Fruit fly (Drosophila melanogaster) whole organism, embryonic: ENCODE measurements around the gene CG17109.

ENCODE experiments used
- Adf1 ChIP-seq: fragments of 200-800 bp; sonication (Bioruptor generic); IDR thresholded peaks from 2 replicates; pipeline ENCODE4 v1.3.6; 2022; ENCODE audit warnings: missing biosample characterization, missing genetic modification characterization
- Aef1 ChIP-seq: fragments of 200-800 bp; sonication (Bioruptor generic); IDR thresholded peaks from 3 replicates; pipeline ENCODE4 v1.3.6; 2022; ENCODE audit warnings: missing biosample characterization, missing genetic modification characterization
- Awh ChIP-seq: fragments of 200-800 bp; sonication (Bioruptor generic); IDR thresholded peaks from 2 replicates; pipeline ENCODE4, ENCODE4 v1.3.6; 2022; ENCODE audit warnings: missing biosample characterization, missing genetic modification characterization
- CG10274 ChIP-seq: fragments of 200-800 bp; sonication (Bioruptor generic); optimal IDR thresholded peaks from 3 replicates; lab custom pipeline; 2017; ENCODE audit warnings: missing biosample characterization, mild to moderate bottlenecking, missing genetic modification characterization
- CG12391 ChIP-seq: fragments of 200-800 bp; sonication (Bioruptor generic); optimal IDR thresholded peaks from 3 replicates; lab custom pipeline; 2018; ENCODE audit warnings: missing biosample characterization, mild to moderate bottlenecking, missing genetic modification characterization, moderate library complexity
- CG13424 ChIP-seq: fragments of 200-800 bp; sonication (Bioruptor generic); optimal IDR thresholded peaks from 2 replicates; lab custom pipeline; 2019; ENCODE audit warnings: missing biosample characterization, mild to moderate bottlenecking, missing genetic modification characterization, moderate library complexity
- CG13894 ChIP-seq: fragments of 200-800 bp; sonication (Bioruptor generic); optimal IDR thresholded peaks from 3 replicates; lab custom pipeline; 2018; ENCODE audit warnings: missing biosample characterization, mild to moderate bottlenecking, missing genetic modification characterization, moderate library complexity
- CG14050 ChIP-seq: fragments of 200-800 bp; sonication (Bioruptor generic); IDR thresholded peaks from 3 replicates; pipeline ENCODE4 v1.3.6; 2022; ENCODE audit warnings: missing biosample characterization, missing genetic modification characterization
- CG17385 ChIP-seq: fragments of 200-800 bp; sonication (Bioruptor generic); optimal IDR thresholded peaks from 3 replicates; lab custom pipeline; 2018; ENCODE audit warnings: missing biosample characterization, mild to moderate bottlenecking, missing genetic modification characterization
- CG18262 ChIP-seq: fragments of 200-800 bp; optimal IDR thresholded peaks from 3 replicates; lab custom pipeline; 2019; ENCODE audit warnings: missing biosample characterization, mild to moderate bottlenecking, missing genetic modification characterization, moderate library complexity
- CG2120 ChIP-seq: fragments of 200-800 bp; sonication (Bioruptor generic); optimal IDR thresholded peaks from 3 replicates; lab custom pipeline; 2016; ENCODE audit warnings: missing biosample characterization, missing genetic modification characterization
- CG31441 ChIP-seq: fragments of 200-800 bp; sonication (Bioruptor generic); IDR thresholded peaks from 2 replicates; pipeline ENCODE4 v1.3.6; 2022; ENCODE audit warnings: missing biosample characterization, missing genetic modification characterization
- CG3995 ChIP-seq: fragments of 200-800 bp; sonication (Bioruptor generic); optimal IDR thresholded peaks from 3 replicates; lab custom pipeline; 2016; ENCODE audit warnings: missing biosample characterization, missing genetic modification characterization
- CG42726 ChIP-seq: fragments of 200-800 bp; sonication (Bioruptor generic); IDR thresholded peaks from 2 replicates; pipeline ENCODE4 v1.3.6; 2022; ENCODE audit warnings: missing biosample characterization, missing genetic modification characterization; ENCODE audit not compliant: partially characterized antibody
- CG4360 ChIP-seq: fragments of 200-800 bp; sonication (Bioruptor generic); IDR thresholded peaks from 2 replicates; pipeline ENCODE4 v1.3.6; 2022; ENCODE audit warnings: missing biosample characterization, missing genetic modification characterization
- CG5953 ChIP-seq: fragments of 200-800 bp; sonication (Bioruptor generic); IDR thresholded peaks from 2 replicates; pipeline ENCODE4 v1.3.6; 2022; ENCODE audit warnings: missing biosample characterization, missing genetic modification characterization
- CG6689 ChIP-seq: fragments of 200-800 bp; sonication (Bioruptor generic); IDR thresholded peaks from 2 replicates; pipeline ENCODE4 v1.3.6; 2022; ENCODE audit warnings: missing biosample characterization, missing genetic modification characterization
- CG7987 ChIP-seq: fragments of 200-800 bp; sonication (Bioruptor generic); optimal IDR thresholded peaks from 2 replicates; lab custom pipeline; 2018; ENCODE audit warnings: missing biosample characterization, mild to moderate bottlenecking, missing genetic modification characterization, moderate library complexity
- CG8290 ChIP-seq, 3 experiments: fragments of 200-800 bp; sonication (Bioruptor generic); optimal IDR thresholded peaks; 2 replicates each; lab custom pipeline; 2016 to 2019; ENCODE audit warnings: missing biosample characterization in 3 of 3, missing genetic modification characterization in 3 of 3, mild to moderate bottlenecking in 2 of 3, moderate library complexity in 1 of 3
- CG8765 ChIP-seq: fragments of 200-800 bp; sonication (Bioruptor generic); IDR thresholded peaks from 2 replicates; pipeline ENCODE4 v1.3.6; 2022; ENCODE audit warnings: missing biosample characterization, missing genetic modification characterization
- Dfd ChIP-seq, 2 experiments: fragments of >200 bp; optimal IDR thresholded peaks; 2 replicates each; lab custom pipeline; 2017; ENCODE audit warnings: missing biosample characterization in 2 of 2, missing genetic modification characterization in 2 of 2
- Doc2 ChIP-seq: fragments of 200-800 bp; sonication (Bioruptor generic); IDR thresholded peaks from 2 replicates; pipeline ENCODE4 v1.3.6; 2022; ENCODE audit warnings: missing biosample characterization, missing genetic modification characterization
- Dref ChIP-seq: fragments of 200-800 bp; sonication (Bioruptor generic); IDR thresholded peaks from 2 replicates; pipeline ENCODE4 v1.3.6; 2022; ENCODE audit warnings: missing biosample characterization, missing genetic modification characterization
- E2f1 ChIP-seq: fragments of 200-800 bp; sonication (Bioruptor generic); IDR thresholded peaks from 2 replicates; pipeline ENCODE4 v1.3.6; 2022; ENCODE audit warnings: missing biosample characterization, missing genetic modification characterization
- Ets97D ChIP-seq: fragments of 200-800 bp; sonication (Bioruptor generic); optimal IDR thresholded peaks from 3 replicates; lab custom pipeline; 2016; ENCODE audit warnings: missing biosample characterization, missing genetic modification characterization
- Hmx ChIP-seq: fragments of 200-800 bp; sonication (Bioruptor generic); optimal IDR thresholded peaks from 2 replicates; lab custom pipeline; 2016; ENCODE audit warnings: missing biosample characterization, missing genetic modification characterization
- Lpt ChIP-seq: fragments of >200 bp; optimal IDR thresholded peaks from 2 replicates; lab custom pipeline; 2018; ENCODE audit warnings: missing biosample characterization, missing genetic modification characterization
- MTF-1 ChIP-seq: fragments of 200-800 bp; sonication (Bioruptor generic); optimal IDR thresholded peaks from 2 replicates; lab custom pipeline; 2018; ENCODE audit warnings: missing biosample characterization, mild to moderate bottlenecking, missing genetic modification characterization, borderline replicate concordance
- NfI ChIP-seq: fragments of 200-800 bp; sonication (Bioruptor generic); optimal IDR thresholded peaks from 3 replicates; lab custom pipeline; 2018; ENCODE audit warnings: missing biosample characterization, mild to moderate bottlenecking, missing genetic modification characterization, moderate library complexity
- Oaz ChIP-seq: fragments of 200-800 bp; sonication (Bioruptor generic); IDR thresholded peaks from 2 replicates; pipeline ENCODE4 v1.3.6; 2022; ENCODE audit warnings: missing biosample characterization, missing genetic modification characterization
- Sin3A ChIP-seq: fragments of >200 bp; optimal IDR thresholded peaks from 2 replicates; lab custom pipeline; 2018
- Stat92E ChIP-seq, 3 experiments: fragments of >200 bp in 2 of 3; fragments of 200-800 bp in 1 of 3; sonication (Bioruptor generic) in 1 of 3; optimal IDR thresholded peaks; 2 replicates each; lab custom pipeline; 2017 to 2019; ENCODE audit warnings: missing biosample characterization in 3 of 3, missing genetic modification characterization in 3 of 3, mild to moderate bottlenecking in 1 of 3, moderate library complexity in 1 of 3
- Taf1 ChIP-seq: fragments of 200-800 bp; sonication (Bioruptor generic); IDR thresholded peaks from 2 replicates; pipeline ENCODE4 v1.3.6; 2022; ENCODE audit warnings: missing biosample characterization, missing genetic modification characterization
- YL-1 ChIP-seq: fragments of 200-800 bp; sonication (Bioruptor generic); optimal IDR thresholded peaks from 3 replicates; lab custom pipeline; 2017; ENCODE audit warnings: missing biosample characterization, mild to moderate bottlenecking, missing genetic modification characterization
- cad ChIP-seq: fragments of >200 bp; optimal IDR thresholded peaks from 2 replicates; lab custom pipeline; 2017; ENCODE audit warnings: missing biosample characterization, missing genetic modification characterization
- cwo ChIP-seq: fragments of 200-800 bp; sonication (Bioruptor generic); optimal IDR thresholded peaks from 3 replicates; lab custom pipeline; 2017; ENCODE audit warnings: missing biosample characterization, missing genetic modification characterization, mild to moderate bottlenecking, moderate library complexity, missing genetic modification reagents
- dpn ChIP-seq, 2 experiments: fragments of 200-800 bp; sonication (Bioruptor generic); optimal IDR thresholded peaks; 3 replicates each; lab custom pipeline; 2016; ENCODE audit warnings: missing biosample characterization in 2 of 2, missing genetic modification characterization in 2 of 2
- en ChIP-seq: fragments of 200-800 bp; sonication (Bioruptor generic); optimal IDR thresholded peaks from 2 replicates; lab custom pipeline; 2016; ENCODE audit warnings: missing biosample characterization, missing genetic modification characterization
- gcm ChIP-seq: fragments of 200-800 bp; sonication (Bioruptor generic); optimal IDR thresholded peaks from 2 replicates; lab custom pipeline; 2019; ENCODE audit warnings: missing biosample characterization, mild to moderate bottlenecking, missing genetic modification characterization, moderate library complexity
- grn ChIP-seq: fragments of 200-800 bp; sonication (Bioruptor generic); optimal IDR thresholded peaks from 3 replicates; lab custom pipeline; 2017; ENCODE audit warnings: missing biosample characterization, missing genetic modification characterization
- hbn ChIP-seq: fragments of 200-800 bp; sonication (Bioruptor generic); IDR thresholded peaks from 2 replicates; pipeline ENCODE4 v1.3.6; 2022; ENCODE audit warnings: missing biosample characterization, missing genetic modification characterization; ENCODE audit not compliant: partially characterized antibody
- hkb ChIP-seq, 2 experiments: fragments of 200-800 bp in 1 of 2; fragments of >200 bp in 1 of 2; sonication (Bioruptor generic) in 1 of 2; IDR thresholded peaks in 1 of 2; optimal IDR thresholded peaks in 1 of 2; 2 replicates each; pipeline versions ENCODE4 v1.3.6 to Lab custom; 2017 to 2022; ENCODE audit warnings: missing biosample characterization in 1 of 2, missing genetic modification characterization in 1 of 2
- ken ChIP-seq: fragments of 200-800 bp; sonication (Bioruptor generic); IDR thresholded peaks from 3 replicates; pipeline ENCODE4 v1.3.6; 2022; ENCODE audit warnings: missing biosample characterization, missing genetic modification characterization
- knrl ChIP-seq: fragments of 200-800 bp; sonication (Bioruptor generic); IDR thresholded peaks from 3 replicates; pipeline ENCODE4 v1.3.6; 2022; ENCODE audit warnings: missing biosample characterization, missing genetic modification characterization; ENCODE audit not compliant: partially characterized antibody
- nom ChIP-seq: fragments of 200-800 bp; sonication (Bioruptor generic); optimal IDR thresholded peaks from 2 replicates; lab custom pipeline; 2017; ENCODE audit warnings: missing biosample characterization, missing genetic modification characterization, mild to moderate bottlenecking, moderate library complexity, missing genetic modification reagents
- ssp ChIP-seq: fragments of 200-800 bp; sonication (Bioruptor generic); IDR thresholded peaks from 2 replicates; pipeline ENCODE4 v1.3.6; 2022; ENCODE audit warnings: missing biosample characterization, missing genetic modification characterization
- tgo ChIP-seq: fragments of 200-800 bp; sonication (Bioruptor generic); IDR thresholded peaks from 3 replicates; pipeline ENCODE4 v1.3.6; 2022; ENCODE audit warnings: missing biosample characterization, missing genetic modification characterization
- trem ChIP-seq: fragments of 200-800 bp; optimal IDR thresholded peaks from 3 replicates; lab custom pipeline; 2019; ENCODE audit warnings: missing biosample characterization, mild to moderate bottlenecking, missing genetic modification characterization, moderate library complexity

The CG17109 gene

dm6 chr3R:23117683-23118470 lies 22.4 kb downstream of the CG17109 start, which contains the start of the genes Rassf and CenB1A (continued):
- peak; percentile 31; the same call in 1 of the 2 replicates for TF ChIP-seq CG6689 (GFP tag; lab: Robert Waterston, UW)
- TF ChIP-seq Dref (GFP tag; lab: Robert Waterston, UW): 0 out of 2 replicates have a peak, but pooled peaks have one; percentile 31
- TF ChIP-seq CG14050 (GFP tag; lab: Robert Waterston, UW): no peak
- TF ChIP-seq MTF-1: no peak
- 0 out of 2 replicates have a peak, but pooled peaks have one; percentile 28 for TF ChIP-seq Oaz (GFP tag; lab: Robert Waterston, UW)
- TF ChIP-seq CG8765: no peak
- TF ChIP-seq tgo (GFP tag; lab: Robert Waterston, UW): peak; percentile 36; the same call in 1 of the 3 replicates
- TF ChIP-seq CG2120 (GFP tag; lab: Kevin White, UChicago): peak; percentile 62
- TF ChIP-seq CG3995 (GFP tag; lab: Kevin White, UChicago): no peak
- no peak for TF ChIP-seq knrl (GFP tag; lab: Robert Waterston, UW)
- no peak for TF ChIP-seq CG31441 (GFP tag; lab: Robert Waterston, UW)
- no peak for TF ChIP-seq NfI (GFP tag; lab: Kevin White, UChicago)
- peak; percentile 64 for TF ChIP-seq CG17385
- peak; percentile 60 for TF ChIP-seq Ets97D (GFP tag; lab: Kevin White, UChicago)
- no peak for TF ChIP-seq CG10274
- peak; percentile 34; the same call in 1 of the 2 replicates for TF ChIP-seq Adf1 (GFP tag; lab: Robert Waterston, UW)
- no peak for TF ChIP-seq Stat92E (GFP tag; optimal IDR thresholded peaks at IDR 0.05; lab: Kevin White, UChicago)

DNA sequence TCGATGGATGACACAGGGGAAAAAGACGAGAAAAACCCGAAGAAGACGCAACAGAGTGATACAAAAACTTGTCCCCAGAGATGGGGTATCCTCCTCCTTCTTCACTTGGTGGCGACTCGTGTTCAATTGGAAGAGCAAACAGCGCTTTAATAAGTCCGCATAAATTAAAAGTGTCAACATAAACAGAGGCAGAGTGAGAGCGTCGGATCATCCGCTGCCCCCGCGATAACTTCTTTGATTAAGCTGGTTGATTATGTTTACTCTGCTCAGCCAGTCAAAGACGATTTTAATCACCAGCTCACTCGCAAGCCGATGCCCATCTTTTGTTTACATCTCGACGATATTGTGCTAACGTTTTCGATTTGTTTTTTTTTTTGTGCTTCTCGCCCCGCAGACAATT lies 24.4 kb downstream of the CG17109 start:
- TF ChIP-seq YL-1 (GFP tag; lab: Kevin White, UChicago) (no peak), Doc2 (GFP tag; lab: Robert Waterston, UW) (no peak), grn (GFP tag; lab: Kevin White, UChicago) (peak; percentile 4), hkb (optimal IDR thresholded peaks at IDR 0.05; lab: Kevin White, UChicago) (no peak), hkb (GFP tag; IDR thresholded peaks at IDR 0.05; lab: Robert Waterston, UW) (no peak), CG12391 (tag; lab: Kevin White, UChicago) (no peak), en (no peak), cwo (GFP tag; lab: Kevin White, UChicago) (no peak), CG18262 (no peak), Lpt (GFP tag; lab: Kevin White, UChicago) (no peak), Hmx (GFP tag; lab: Kevin White, UChicago) (no peak), Aef1 (GFP tag; lab: Robert Waterston, UW) (no peak), CG5953 (GFP tag; lab: Robert Waterston, UW) (0 out of 2 replicates have a peak, but pooled peaks have one; percentile 4), hbn (no peak), dpn (GFP tag; optimal IDR thresholded peaks at IDR 0.05; lab: Kevin White, UChicago) (no peak), gcm (GFP tag; lab: Kevin White, UChicago) (no peak), E2f1 (GFP tag; lab: Robert Waterston, UW) (no peak), CG13424 (tag; lab: Kevin White, UChicago) (no peak), cad (GFP tag; lab: Kevin White, UChicago) (no peak), CG4360 (no peak), CG8290 (GFP tag; optimal IDR thresholded peaks at IDR 0.05; lab: Kevin White, UChicago) (no peak), CG8290 (tag; optimal IDR thresholded peaks at IDR 0.05; lab: Kevin White, UChicago) (no peak), Taf1 (GFP tag; lab: Robert Waterston, UW) (no peak), ssp (no peak), Sin3A (lab: Kevin White, UChicago) (no peak), CG13894 (tag; lab: Kevin White, UChicago) (no peak), Awh (GFP tag; lab: Robert Waterston, UW) (peak; percentile 78), nom (GFP tag; lab: Kevin White, UChicago) (peak; percentile 24), CG14050 (GFP tag; lab: Robert Waterston, UW) (no peak), trem (no peak), CG42726 (GFP tag; lab: Robert Waterston, UW) (no peak), Dfd (GFP tag; optimal IDR thresholded peaks at IDR 0.05; lab: Kevin White, UChicago) (no peak), CG7987 (no peak), ken (GFP tag; lab: Robert Waterston, UW) (no peak)
